Worm (Caenorhabditis elegans): Measurements from ENCODE around the gene sra-27.

DNA sequence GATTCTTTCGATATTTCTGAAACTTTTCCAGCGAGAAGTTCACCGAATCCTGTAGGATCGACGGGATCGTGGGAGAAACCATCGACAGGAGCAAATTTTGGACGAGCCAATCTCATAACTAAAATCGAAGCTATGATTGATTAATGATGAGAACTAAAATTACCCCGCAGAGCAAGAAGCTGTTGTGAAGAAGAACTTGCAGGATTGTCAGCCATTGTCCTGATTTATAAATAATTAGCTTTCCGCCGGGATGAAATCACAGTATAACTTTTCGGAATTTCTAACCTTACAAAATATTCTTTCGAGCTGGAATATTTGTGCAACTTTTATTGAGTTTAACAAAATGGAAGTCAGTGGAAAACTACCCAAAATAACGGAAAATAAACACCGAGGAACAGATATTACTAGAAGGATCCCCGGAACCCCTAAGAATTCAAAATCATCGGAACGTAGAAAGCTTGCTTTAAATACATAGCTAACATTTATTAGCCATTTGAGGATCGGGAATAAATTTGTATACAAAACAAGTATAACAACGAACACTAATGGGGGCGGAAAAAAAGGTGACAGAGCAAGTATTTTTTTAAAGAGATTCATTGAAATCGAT, 18.6 kb downstream of the sra-27 start, which contains the start of gene C56C10.7:
- TF ChIP-seq him-1 (tag; optimal IDR thresholded peaks at IDR 0.05), result no peak
- TF ChIP-seq dao-5 (tag; optimal IDR thresholded peaks at IDR 0.05), result no peak
- no peak for TF ChIP-seq W03F9.2 (tag; optimal IDR thresholded peaks at IDR 0.05)

Data from whole organism, L4/young adult.